Worm (Caenorhabditis elegans) whole organism, L1 larva: Measurements from ENCODE around the gene F08G2.8.

ENCODE experiments used
- ama-1 ChIP-seq: fragments of 150-350 bp; optimal IDR thresholded peaks from 2 replicates; lab custom pipeline; 2014
- dpl-1 ChIP-seq, 3 experiments: fragments of 150-350 bp in 2 of 3; sonication (generic microtip) in 1 of 3; optimal IDR thresholded peaks; 2 replicates each; lab custom pipeline; 2014 to 2017; ENCODE audit warnings: missing biosample characterization in 3 of 3, missing genetic modification characterization in 3 of 3, missing genetic modification reagents in 3 of 3
- egl-13 ChIP-seq: sonication (generic microtip); optimal IDR thresholded peaks from 2 replicates; lab custom pipeline; 2016; ENCODE audit warnings: missing genotype, missing genetic modification reagents, missing genetic modification characterization, missing compliant biosample characterization
- elt-2 ChIP-seq: sonication (generic microtip); optimal IDR thresholded peaks from 2 replicates; lab custom pipeline; 2016; ENCODE audit warnings: missing genetic modification characterization, mild to moderate bottlenecking, inconsistent platforms, missing compliant biosample characterization, missing genetic modification reagents
- lin-13 ChIP-seq: fragments of 150-350 bp; optimal IDR thresholded peaks from 2 replicates; lab custom pipeline; 2014; ENCODE audit warnings: missing biosample characterization, missing genetic modification reagents, missing genetic modification characterization
- lin-39 ChIP-seq: fragments of 150-350 bp; optimal IDR thresholded peaks from 2 replicates; lab custom pipeline; 2014; ENCODE audit warnings: missing biosample characterization, missing genetic modification reagents, missing genetic modification characterization
- lir-3 ChIP-seq: sonication (generic microtip); optimal IDR thresholded peaks from 2 replicates; lab custom pipeline; 2016; ENCODE audit warnings: mild to moderate bottlenecking, missing genetic modification characterization, moderate library complexity, missing compliant biosample characterization; ENCODE audit not compliant: poor library complexity
- nhr-237 ChIP-seq: fragments of 150-350 bp; optimal IDR thresholded peaks from 2 replicates; lab custom pipeline; 2014; ENCODE audit warnings: missing biosample characterization, missing genetic modification characterization
- sptf-1 ChIP-seq: fragments of 150-350 bp; optimal IDR thresholded peaks from 2 replicates; lab custom pipeline; 2014; ENCODE audit warnings: missing biosample characterization, missing genetic modification characterization
- ztf-4 ChIP-seq: fragments of 150-350 bp; optimal IDR thresholded peaks from 2 replicates; lab custom pipeline; 2014; ENCODE audit warnings: missing biosample characterization, missing genetic modification characterization

DNA sequence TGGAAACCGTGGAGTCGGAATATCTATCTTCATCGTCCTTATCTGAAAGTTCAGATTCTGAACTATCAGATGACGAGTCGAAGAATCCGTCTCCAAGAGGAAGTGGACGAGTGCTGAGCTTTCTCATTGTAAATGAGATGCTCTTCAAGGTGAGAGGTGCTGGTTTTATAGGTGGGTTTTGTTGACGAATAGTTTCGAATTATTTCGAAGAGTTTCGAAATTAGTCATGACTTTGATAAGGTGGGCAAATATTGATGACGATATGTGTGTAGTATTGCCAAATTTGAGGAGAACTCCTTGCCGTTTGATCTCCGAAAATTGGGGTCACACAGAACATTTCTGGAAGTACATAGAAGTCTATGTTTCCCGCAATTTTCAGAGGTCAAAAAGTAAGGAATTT, 18.6 kb upstream of the F08G2.8 start, which contains the start of gene F08G2.5:
- TF ChIP-seq nhr-237 (tag; lab: Kevin White, UChicago) (no peak), lir-3 (tag; lab: Kevin White, UChicago) (no peak), ztf-4 (tag; lab: Kevin White, UChicago) (no peak), lin-39 (tag; lab: Kevin White, UChicago) (no peak), sptf-1 (tag; lab: Kevin White, UChicago) (no peak), elt-2 (tag; lab: Kevin White, UChicago) (no peak), ama-1 (lab: Kevin White, UChicago) (no peak), egl-13 (tag; lab: Kevin White, UChicago) (no peak), dpl-1 (GFP tag; optimal IDR thresholded peaks at IDR 0.05; lab: Kevin White, UChicago) (no peak), lin-13 (GFP tag; lab: Kevin White, UChicago) (no peak)
